Fruit fly (Drosophila melanogaster): Measurements from ENCODE around the gene CG17292.

CG17292 gene

dm6 chr2L:8419382-8419940 is 49.2 kb downstream of the CG17292 start (continued):
- TF ChIP-seq gsb-n (tag; optimal IDR thresholded peaks at IDR 0.05) = peak; percentile 38
- no peak for TF ChIP-seq NK7.1 (GFP tag; optimal IDR thresholded peaks at IDR 0.05)
- TF ChIP-seq CG8765 (GFP tag; IDR thresholded peaks at IDR 0.05) = no peak
- TF ChIP-seq CG7839 (tag; optimal IDR thresholded peaks at IDR 0.05) = no peak
- no peak for TF ChIP-seq inv (GFP tag; IDR thresholded peaks at IDR 0.05; ENCODE audit: partially characterized antibody)
- TF ChIP-seq tup (GFP tag; optimal IDR thresholded peaks at IDR 0.05) = no peak
- no peak for TF ChIP-seq CG31388 (GFP tag; optimal IDR thresholded peaks at IDR 0.05)
- TF ChIP-seq CG14050 (GFP tag; IDR thresholded peaks at IDR 0.05) = no peak
- TF ChIP-seq Blimp-1 (GFP tag; optimal IDR thresholded peaks at IDR 0.05) = no peak
- TF ChIP-seq Hmx (GFP tag; optimal IDR thresholded peaks at IDR 0.05) = no peak
- TF ChIP-seq twi (tag; optimal IDR thresholded peaks at IDR 0.05) = peak; percentile 49
- peak; percentile 68 for TF ChIP-seq cg (GFP tag; optimal IDR thresholded peaks at IDR 0.05)
- TF ChIP-seq Hr78 (GFP tag; optimal IDR thresholded peaks at IDR 0.05) = peak in 1 of 2 experiments; percentile 79
- no peak for TF ChIP-seq az2 (GFP tag; optimal IDR thresholded peaks at IDR 0.05)
- TF ChIP-seq CG18476 (GFP tag; optimal IDR thresholded peaks at IDR 0.05) = no peak
- TF ChIP-seq usp (GFP tag; optimal IDR thresholded peaks at IDR 0.05) = no peak
- 0 out of 3 replicates have a peak, but pooled peaks have one; percentile 17 for TF ChIP-seq Mrtf (GFP tag; IDR thresholded peaks at IDR 0.05)
- TF ChIP-seq CG16863 (GFP tag; optimal IDR thresholded peaks at IDR 0.05) = no peak
- TF ChIP-seq toy (GFP tag; IDR thresholded peaks at IDR 0.05) = no peak
- TF ChIP-seq Bgb (GFP tag; IDR thresholded peaks at IDR 0.05; ENCODE audit: partially characterized antibody) = no peak
- no peak for TF ChIP-seq so (GFP tag; IDR thresholded peaks at IDR 0.05)
- TF ChIP-seq CG4404 (GFP tag; IDR thresholded peaks at IDR 0.05) = no peak
- TF ChIP-seq sc (optimal IDR thresholded peaks at IDR 0.05) = no peak
- TF ChIP-seq sc (GFP tag; optimal IDR thresholded peaks at IDR 0.05) = no peak
- TF ChIP-seq sqz (GFP tag; optimal IDR thresholded peaks at IDR 0.05) = peak; percentile 53
- TF ChIP-seq CG4328 (GFP tag; optimal IDR thresholded peaks at IDR 0.05) = no peak
- peak; percentile 77 for TF ChIP-seq pros (GFP tag; optimal IDR thresholded peaks at IDR 0.05)
- TF ChIP-seq nerfin-2 (GFP tag; IDR thresholded peaks at IDR 0.05; ENCODE audit: partially characterized antibody) = 0 out of 2 replicates have a peak, but pooled peaks have one; percentile 39
- no peak for TF ChIP-seq Meics (GFP tag; optimal IDR thresholded peaks at IDR 0.05)
- no peak for TF ChIP-seq Opbp (GFP tag; IDR thresholded peaks at IDR 0.05; ENCODE audit: partially characterized antibody)
- no peak for TF ChIP-seq seq (GFP tag; IDR thresholded peaks at IDR 0.05)
- TF ChIP-seq aop (GFP tag; IDR thresholded peaks at IDR 0.05) = peak; percentile 34; the same call in 1 of the 2 replicates
- no peak for TF ChIP-seq stwl (tag; optimal IDR thresholded peaks at IDR 0.05)
- TF ChIP-seq CG9727 (GFP tag; optimal IDR thresholded peaks at IDR 0.05) = no peak
- TF ChIP-seq CG7786 (GFP tag; optimal IDR thresholded peaks at IDR 0.05) = no peak
- TF ChIP-seq kni (GFP tag; optimal IDR thresholded peaks at IDR 0.05) = peak; percentile 51
- peak; percentile 69 for TF ChIP-seq CG4360 (GFP tag; IDR thresholded peaks at IDR 0.05)
- peak; percentile 36 for TF ChIP-seq odd (GFP tag; optimal IDR thresholded peaks at IDR 0.05)
- no peak for TF ChIP-seq danr (GFP tag; IDR thresholded peaks at IDR 0.05)
- no peak for TF ChIP-seq trem (tag; optimal IDR thresholded peaks at IDR 0.05)
- no peak for TF ChIP-seq Fer1 (GFP tag; optimal IDR thresholded peaks at IDR 0.05)
- no peak for TF ChIP-seq exex (tag; optimal IDR thresholded peaks at IDR 0.05)
- TF ChIP-seq CG13287 (GFP tag; IDR thresholded peaks at IDR 0.05; ENCODE audit: partially characterized antibody) = no peak
- TF ChIP-seq Six4 (GFP tag; optimal IDR thresholded peaks at IDR 0.05) = no peak
- no peak for TF ChIP-seq CG2678 (tag; optimal IDR thresholded peaks at IDR 0.05)
- no peak for TF ChIP-seq CG12769 (tag; optimal IDR thresholded peaks at IDR 0.05)
- no peak for TF ChIP-seq phol (tag; optimal IDR thresholded peaks at IDR 0.05)
- no peak for TF ChIP-seq nmo (GFP tag; optimal IDR thresholded peaks at IDR 0.05)
- no peak for TF ChIP-seq CG11504 (tag; optimal IDR thresholded peaks at IDR 0.05)
- peak; percentile 2 for TF ChIP-seq CG8281 (tag; optimal IDR thresholded peaks at IDR 0.05)
